Fruit fly (Drosophila melanogaster): ENCODE results near the gene Trmt61.

- no peak for TF ChIP-seq CG5204 (GFP tag; optimal IDR thresholded peaks at IDR 0.05)
- TF ChIP-seq pad (GFP tag; optimal IDR thresholded peaks at IDR 0.05) = no peak
- TF ChIP-seq cnc (optimal IDR thresholded peaks at IDR 0.05) = no peak
- no peak for TF ChIP-seq CG33017 (tag; optimal IDR thresholded peaks at IDR 0.05)
- TF ChIP-seq ovo (GFP tag; optimal IDR thresholded peaks at IDR 0.05) = no peak
- no peak for TF ChIP-seq CG14711 (tag; optimal IDR thresholded peaks at IDR 0.05)
Observed at dm6 chr3R:26013664-26013948, 45.7 kb upstream of the Trmt61 start.

Measured in whole organism, adult.